Worm (Caenorhabditis elegans) whole organism, young adult: ENCODE measurements around the gene srh-102.

Experiments
- B0261.1 ChIP-seq: sonication (generic microtip); optimal IDR thresholded peaks from 2 replicates; lab custom pipeline; 2016; ENCODE audit warnings: mild to moderate bottlenecking, missing genetic modification characterization, moderate library complexity, missing compliant biosample characterization
- C06A6.2 ChIP-seq: fragments of 200-800 bp; sonication (Bioruptor generic); conservative IDR thresholded peaks from 2 replicates; pipeline ENCODE4 v1.3.6; 2022; ENCODE audit warnings: missing genetic modification characterization, missing compliant biosample characterization
- F22D6.2 ChIP-seq: sonication (generic microtip); optimal IDR thresholded peaks from 2 replicates; lab custom pipeline; 2016; ENCODE audit warnings: mild to moderate bottlenecking, missing genetic modification characterization, missing compliant biosample characterization
- F52B5.7 ChIP-seq: sonication (generic microtip); optimal IDR thresholded peaks from 2 replicates; lab custom pipeline; 2016; ENCODE audit warnings: mild to moderate bottlenecking, missing genetic modification characterization, missing compliant biosample characterization
- T07F8.4 ChIP-seq: sonication (generic microtip); optimal IDR thresholded peaks from 2 replicates; lab custom pipeline; 2016; ENCODE audit warnings: mild to moderate bottlenecking, missing genetic modification characterization, moderate library complexity, missing compliant biosample characterization
- Y53G8AR.9 ChIP-seq: fragments of 200-800 bp; sonication (Bioruptor generic); conservative IDR thresholded peaks from 2 replicates; pipeline ENCODE4 v1.3.6; 2022; ENCODE audit warnings: missing genetic modification reagents, missing genetic modification characterization, missing compliant biosample characterization
- Y79H2A.3 ChIP-seq: fragments of 200-800 bp; sonication (Bioruptor generic); conservative IDR thresholded peaks from 2 replicates; pipeline ENCODE4 v1.3.6; 2022; ENCODE audit warnings: missing genetic modification reagents, missing genetic modification characterization, missing compliant biosample characterization
- ZK185.1 ChIP-seq: sonication (generic microtip); optimal IDR thresholded peaks from 2 replicates; lab custom pipeline; 2016; ENCODE audit warnings: mild to moderate bottlenecking, missing genetic modification characterization, missing compliant biosample characterization; ENCODE audit not compliant: poor library complexity, severe bottlenecking
- akir-1 ChIP-seq: fragments of 200-800 bp; sonication (Bioruptor generic); optimal IDR thresholded peaks from 2 replicates; lab custom pipeline; 2018; ENCODE audit warnings: mild to moderate bottlenecking, missing genetic modification characterization, moderate library complexity, missing compliant biosample characterization
- cebp-2 ChIP-seq: fragments of 200-800 bp; sonication (Bioruptor generic); IDR thresholded peaks from 2 replicates; pipeline ENCODE4 v1.3.6; 2022; ENCODE audit warnings: missing genetic modification characterization, missing compliant biosample characterization
- ceh-100 ChIP-seq: fragments of 200-800 bp; sonication (Bioruptor generic); IDR thresholded peaks from 2 replicates; pipeline ENCODE4 v1.3.6; 2022; ENCODE audit warnings: missing genetic modification reagents, missing genetic modification characterization, missing compliant biosample characterization
- ceh-79 ChIP-seq: sonication (generic microtip); optimal IDR thresholded peaks from 2 replicates; lab custom pipeline; 2017; ENCODE audit warnings: mild to moderate bottlenecking, missing genetic modification characterization, missing compliant biosample characterization
- ceh-91 ChIP-seq: fragments of 200-800 bp; sonication (Bioruptor generic); IDR thresholded peaks from 2 replicates; pipeline ENCODE4 v1.3.6; 2022; ENCODE audit warnings: missing genetic modification reagents, missing genetic modification characterization, missing compliant biosample characterization
- die-1 ChIP-seq: sonication (generic microtip); optimal IDR thresholded peaks from 2 replicates; lab custom pipeline; 2016; ENCODE audit warnings: missing genotype, mild to moderate bottlenecking, missing genetic modification characterization, missing compliant biosample characterization
- dpff-1 ChIP-seq: sonication (generic microtip); optimal IDR thresholded peaks from 2 replicates; lab custom pipeline; 2017; ENCODE audit warnings: mild to moderate bottlenecking, missing genetic modification characterization, missing compliant biosample characterization
- hrde-1 ChIP-seq: sonication (generic microtip); optimal IDR thresholded peaks from 2 replicates; lab custom pipeline; 2016; ENCODE audit warnings: missing genetic modification characterization, mild to moderate bottlenecking, missing compliant biosample characterization, moderate library complexity, missing genotype, missing genetic modification reagents, borderline replicate concordance
- lin-26 ChIP-seq: fragments of 200-800 bp; sonication (Bioruptor generic); IDR thresholded peaks from 2 replicates; pipeline ENCODE4 v1.3.6; 2022; ENCODE audit warnings: missing genetic modification reagents, missing genetic modification characterization, missing compliant biosample characterization
- lin-54 ChIP-seq: fragments of 200-800 bp; sonication (Bioruptor generic); optimal IDR thresholded peaks from 2 replicates; lab custom pipeline; 2018; ENCODE audit warnings: mild to moderate bottlenecking, missing genetic modification characterization, missing compliant biosample characterization
- lsl-1 ChIP-seq: fragments of 200-800 bp; sonication (Bioruptor generic); optimal IDR thresholded peaks from 2 replicates; lab custom pipeline; 2018; ENCODE audit warnings: mild to moderate bottlenecking, missing genetic modification characterization, moderate library complexity, missing compliant biosample characterization
- lsy-27 ChIP-seq: sonication (generic microtip); optimal IDR thresholded peaks from 2 replicates; lab custom pipeline; 2017; ENCODE audit warnings: missing genetic modification characterization, mild to moderate bottlenecking, missing compliant biosample characterization, antibody characterized with exemption, missing genotype, borderline replicate concordance; ENCODE audit not compliant: insufficient read depth
- madf-3 ChIP-seq: fragments of 200-800 bp; sonication (Bioruptor generic); IDR thresholded peaks from 2 replicates; pipeline ENCODE4 v1.3.6; 2022; ENCODE audit warnings: missing genetic modification reagents, missing genetic modification characterization, missing compliant biosample characterization
- nfya-2 ChIP-seq: fragments of 200-800 bp; sonication (Bioruptor generic); IDR thresholded peaks from 2 replicates; pipeline ENCODE4 v1.3.6; 2022; ENCODE audit warnings: missing genetic modification reagents, missing genetic modification characterization, missing compliant biosample characterization
- nhr-120 ChIP-seq: fragments of 200-800 bp; sonication (Bioruptor generic); IDR thresholded peaks from 2 replicates; pipeline ENCODE4 v1.3.6; 2022; ENCODE audit warnings: missing genetic modification characterization, missing compliant biosample characterization
- nhr-179 ChIP-seq: sonication (generic microtip); optimal IDR thresholded peaks from 2 replicates; lab custom pipeline; 2016; ENCODE audit warnings: mild to moderate bottlenecking, missing genetic modification characterization, missing compliant biosample characterization
- rec-8 ChIP-seq, 2 experiments: sonication (generic microtip); optimal IDR thresholded peaks; 2 replicates each; lab custom pipeline; 2016; ENCODE audit warnings: mild to moderate bottlenecking in 2 of 2, missing genetic modification characterization in 2 of 2, missing genetic modification reagents in 2 of 2, missing genotype in 2 of 2, missing biosample characterization in 1 of 2, missing compliant biosample characterization in 1 of 2, moderate library complexity in 1 of 2
- rpc-1 ChIP-seq, 2 experiments: fragments of 150-350 bp in 1 of 2; sonication (generic microtip) in 1 of 2; optimal IDR thresholded peaks; 2 replicates each; lab custom pipeline; 2014 to 2018; ENCODE audit warnings: missing biosample characterization in 1 of 2, missing genetic modification characterization in 1 of 2, missing genetic modification reagents in 1 of 2, missing genotype in 1 of 2
- sdz-38 ChIP-seq: sonication (generic microtip); optimal IDR thresholded peaks from 2 replicates; lab custom pipeline; 2016; ENCODE audit warnings: missing genotype, missing genetic modification characterization, missing compliant biosample characterization
- snpc-1.3 ChIP-seq: sonication (generic microtip); optimal IDR thresholded peaks from 2 replicates; lab custom pipeline; 2017; ENCODE audit warnings: missing genetic modification characterization, mild to moderate bottlenecking, missing compliant biosample characterization, antibody characterized with exemption, moderate library complexity, missing genotype, missing genetic modification reagents; ENCODE audit not compliant: insufficient read depth
- sptf-2 ChIP-seq: fragments of 200-800 bp; sonication (Bioruptor generic); optimal IDR thresholded peaks from 2 replicates; lab custom pipeline; 2018; ENCODE audit warnings: mild to moderate bottlenecking, missing genetic modification characterization, missing compliant biosample characterization
- unc-62 ChIP-seq: fragments of 150-350 bp; optimal IDR thresholded peaks from 2 replicates; lab custom pipeline; 2014; ENCODE audit warnings: missing biosample characterization, missing genetic modification reagents, missing genetic modification characterization
- ztf-26 ChIP-seq: sonication (generic microtip); optimal IDR thresholded peaks from 2 replicates; lab custom pipeline; 2017; ENCODE audit warnings: missing genetic modification characterization, missing compliant biosample characterization

The srh-102 gene

ce11 chrV:17190399-17190798 is 25.1 kb upstream of the srh-102 start, which contains the start of gene str-199:
Gene str-199, minus strand, starts transcription at chrV:17190499.
- TF ChIP-seq T07F8.4 (tag; lab: Kevin White, UChicago) = no peak
- no peak for TF ChIP-seq nhr-179 (tag; lab: Kevin White, UChicago)
- no peak for TF ChIP-seq akir-1 (GFP tag; lab: Kevin White, UChicago)
- no peak for TF ChIP-seq nfya-2
- TF ChIP-seq sptf-2 (GFP tag; lab: Kevin White, UChicago) = no peak
- TF ChIP-seq lin-54 (GFP tag; lab: Kevin White, UChicago) = no peak
- no peak for TF ChIP-seq ztf-26 (tag; lab: Kevin White, UChicago)
- no peak for TF ChIP-seq Y79H2A.3 (GFP tag; lab: Robert Waterston, UW)
- TF ChIP-seq ceh-79 (tag; lab: Kevin White, UChicago) = no peak
- TF ChIP-seq rpc-1 (optimal IDR thresholded peaks at IDR 0.05; lab: Kevin White, UChicago) = no peak
- TF ChIP-seq rpc-1 (tag; optimal IDR thresholded peaks at IDR 0.05; lab: Kevin White, UChicago) = no peak
- no peak for TF ChIP-seq sdz-38 (tag; lab: Kevin White, UChicago)
- no peak for TF ChIP-seq unc-62 (GFP tag; lab: Kevin White, UChicago)
- no peak for TF ChIP-seq F52B5.7 (tag; lab: Kevin White, UChicago)

- TF ChIP-seq F22D6.2 (tag; lab: Kevin White, UChicago) (no peak), Y53G8AR.9 (no peak), nhr-179 (tag; lab: Kevin White, UChicago) (no peak), ceh-79 (tag; lab: Kevin White, UChicago) (no peak), cebp-2 (GFP tag; lab: Robert Waterston, UW) (no peak), die-1 (tag; lab: Kevin White, UChicago) (no peak), madf-3 (GFP tag; lab: Robert Waterston, UW) (no peak), B0261.1 (tag; lab: Kevin White, UChicago) (no peak)
These were observed 16.7 kb upstream of the srh-102 start, which contains the start of gene srh-159 for ce11 chrV:17182045-17182444. Gene srh-159, plus strand, starts transcription at chrV:17182345.

ce11 chrV:17178457-17178856 is 13.1 kb upstream of the srh-102 start, which contains the start of gene srh-174:
Gene srh-174, plus strand, starts transcription at chrV:17178757.
- TF ChIP-seq ZK185.1 (tag; lab: Kevin White, UChicago) (no peak), snpc-1.3 (tag; lab: Kevin White, UChicago) (no peak), dpff-1 (tag; lab: Kevin White, UChicago) (no peak), hrde-1 (no peak), lsy-27 (tag; lab: Kevin White, UChicago) (no peak), rec-8 (tag; optimal IDR thresholded peaks at IDR 0.05; lab: Kevin White, UChicago) (no peak), lin-54 (GFP tag; lab: Kevin White, UChicago) (no peak), ceh-100 (no peak), lsl-1 (GFP tag; lab: Kevin White, UChicago) (no peak), C06A6.2 (GFP tag; lab: Robert Waterston, UW) (no peak), lin-26 (GFP tag; lab: Robert Waterston, UW) (no peak), ztf-26 (tag; lab: Kevin White, UChicago) (no peak)
- TF ChIP-seq, all 124 proteins: peak for 0

ce11 chrV:17177967-17178366 is 12.7 kb upstream of the srh-102 start, which contains the start of gene srsx-1:
Gene srsx-1, minus strand, starts transcription at chrV:17178067.
- TF ChIP-seq nhr-120 (GFP tag; lab: Robert Waterston, UW) = no peak
- no peak for TF ChIP-seq ceh-91 (GFP tag; lab: Robert Waterston, UW)
